Worm (Caenorhabditis elegans): Measurements from ENCODE around the gene srbc-71.

srbc-71 gene

DNA sequence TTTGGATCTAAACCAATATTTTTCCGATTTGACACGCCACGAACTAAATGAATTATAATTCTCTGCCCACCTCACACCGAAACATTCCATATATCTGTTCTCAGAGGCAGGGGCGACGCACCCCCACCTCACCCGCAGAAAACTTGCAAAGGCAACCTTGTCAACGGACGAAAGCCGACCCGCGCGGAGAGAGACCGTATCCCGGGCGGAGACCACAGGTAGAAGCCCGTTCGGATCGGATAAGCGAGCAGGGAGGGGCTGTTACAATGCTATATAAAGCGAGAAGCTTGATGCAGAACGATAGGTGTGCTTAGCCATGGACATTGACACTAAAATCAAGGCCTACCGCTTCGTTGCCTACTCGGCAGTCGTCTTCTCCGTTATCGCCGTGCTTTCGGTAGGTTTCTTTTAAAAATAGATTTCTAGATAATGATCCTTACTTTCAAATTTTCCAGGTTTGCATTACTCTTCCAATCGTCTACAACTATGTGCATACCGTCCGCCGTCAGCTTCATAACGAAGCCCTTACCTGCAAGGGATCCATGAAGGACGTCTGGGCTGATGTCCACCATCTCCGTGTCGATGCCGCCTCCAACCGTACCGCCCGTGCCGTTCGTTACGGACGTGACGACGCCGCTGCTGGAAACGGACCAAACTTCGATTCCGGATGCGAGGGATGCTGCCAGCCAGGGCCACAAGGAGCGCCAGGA is 9.7 kb upstream of the srbc-71 start, which contains the start of the genes zipt-2.2 and dpy-13:
Gene zipt-2.2 (minus strand): TSS at position 51 of the 710 bp plus-strand sequence.
Gene dpy-13 (plus strand): TSS at position 300 of the 710 bp plus-strand sequence.
- TF ChIP-seq F33H1.4 (GFP tag; IDR thresholded peaks at IDR 0.05) (no peak), lin-26 (GFP tag; IDR thresholded peaks at IDR 0.05) (0 out of 2 replicates have a peak, but pooled peaks have one; percentile 18)

DNA sequence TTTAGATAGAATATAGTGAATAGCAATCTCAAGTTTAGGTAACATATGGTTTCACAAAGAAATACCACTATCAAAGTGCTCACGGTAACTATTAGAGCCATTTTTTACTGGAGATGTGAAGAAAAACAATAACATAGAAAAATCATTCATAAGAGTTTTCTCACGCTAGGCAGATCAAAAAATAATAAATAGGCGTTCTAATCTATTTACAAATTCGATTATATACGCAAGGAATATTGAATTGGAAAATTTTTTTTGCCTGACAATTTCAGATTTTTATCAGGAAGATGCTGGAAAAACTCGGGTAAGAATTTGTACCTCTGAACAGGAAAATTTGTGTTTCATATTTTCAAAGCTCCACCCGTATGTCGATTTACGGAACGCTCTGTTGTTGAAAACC is 2.2 kb upstream of the srbc-71 start, which contains the start of gene srbc-70:
Gene srbc-70 (minus strand): TSS at position 101 of the 400 bp plus-strand sequence.
- TF ChIP-seq snpc-1.1 (tag; optimal IDR thresholded peaks at IDR 0.05; ENCODE audit: insufficient read depth), result no peak
- TF ChIP-seq F37B4.10 (GFP tag; IDR thresholded peaks at IDR 0.05), result no peak
- TF ChIP-seq bed-1 (GFP tag; IDR thresholded peaks at IDR 0.05), result no peak
- no peak for TF ChIP-seq sptf-2 (GFP tag; optimal IDR thresholded peaks at IDR 0.05)
- TF ChIP-seq K12H6.12 (tag; optimal IDR thresholded peaks at IDR 0.05), result no peak
- no peak for TF ChIP-seq ztf-26 (tag; optimal IDR thresholded peaks at IDR 0.05)
- TF ChIP-seq ceh-58 (GFP tag; IDR thresholded peaks at IDR 0.05), result no peak
- no peak for TF ChIP-seq F52B5.7 (tag; optimal IDR thresholded peaks at IDR 0.05)
- TF ChIP-seq Y56A3A.18 (GFP tag; IDR thresholded peaks at IDR 0.05), result no peak
- TF ChIP-seq lin-54 (GFP tag; optimal IDR thresholded peaks at IDR 0.05), result no peak
- TF ChIP-seq mcd-1 (GFP tag; IDR thresholded peaks at IDR 0.05), result no peak
- no peak for TF ChIP-seq rec-8 (tag; optimal IDR thresholded peaks at IDR 0.05)
- no peak for TF ChIP-seq sdz-38 (tag; optimal IDR thresholded peaks at IDR 0.05)
- TF ChIP-seq lir-1 (GFP tag; conservative IDR thresholded peaks at IDR 0.05), result no peak

DNA sequence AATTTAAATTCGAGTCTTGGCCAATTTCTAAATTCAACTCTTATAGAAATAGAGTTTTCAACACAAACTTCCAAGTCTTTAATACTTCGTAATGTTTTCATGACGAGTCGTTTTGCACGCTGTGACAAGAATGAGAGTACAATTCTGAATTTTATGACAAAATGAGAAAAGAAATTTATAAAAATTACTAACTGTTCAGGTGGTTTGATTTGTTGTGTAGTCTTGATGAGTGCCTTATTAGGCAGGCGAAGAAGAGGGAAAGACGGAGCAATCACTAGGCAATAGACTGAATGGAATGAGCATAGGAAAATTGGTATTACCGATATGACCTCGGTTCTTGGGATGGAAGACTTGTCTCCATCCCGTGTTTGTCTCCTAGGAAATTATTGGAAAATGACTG is 5.8 kb downstream of the srbc-71 start, which contains the start of gene F30B5.11:
Gene F30B5.11 (minus strand): TSS at position 101 of the 400 bp plus-strand sequence.
- TF ChIP-seq repo-1 (tag; optimal IDR thresholded peaks at IDR 0.05) (no peak), zfh-2 (GFP tag; conservative IDR thresholded peaks at IDR 0.05) (no peak), nhr-120 (GFP tag; IDR thresholded peaks at IDR 0.05) (no peak)

DNA sequence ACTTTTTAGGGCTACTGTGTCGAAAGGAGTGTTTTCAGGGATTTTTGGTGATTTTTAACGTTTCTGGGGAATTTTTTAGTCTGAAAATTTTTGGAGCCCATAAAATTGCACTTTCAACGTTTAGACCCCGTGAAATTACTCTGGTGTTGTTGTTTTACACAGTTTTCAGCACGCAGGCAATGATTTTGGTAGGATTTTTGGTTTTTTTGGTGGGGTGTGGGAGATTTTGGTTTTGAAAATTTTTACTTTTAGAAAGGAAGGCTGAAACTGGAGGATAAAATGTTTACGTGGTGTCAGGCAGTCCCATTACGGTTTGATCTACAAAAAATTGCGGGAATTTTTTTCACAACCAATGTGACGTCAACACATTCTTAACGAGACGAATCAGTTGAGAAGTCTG is 7.5 kb downstream of the srbc-71 start:
- TF ChIP-seq Y56A3A.18 (GFP tag; IDR thresholded peaks at IDR 0.05) (0 out of 2 replicates have a peak, but pooled peaks have one; percentile 39), lir-1 (GFP tag; conservative IDR thresholded peaks at IDR 0.05) (no peak)

DNA sequence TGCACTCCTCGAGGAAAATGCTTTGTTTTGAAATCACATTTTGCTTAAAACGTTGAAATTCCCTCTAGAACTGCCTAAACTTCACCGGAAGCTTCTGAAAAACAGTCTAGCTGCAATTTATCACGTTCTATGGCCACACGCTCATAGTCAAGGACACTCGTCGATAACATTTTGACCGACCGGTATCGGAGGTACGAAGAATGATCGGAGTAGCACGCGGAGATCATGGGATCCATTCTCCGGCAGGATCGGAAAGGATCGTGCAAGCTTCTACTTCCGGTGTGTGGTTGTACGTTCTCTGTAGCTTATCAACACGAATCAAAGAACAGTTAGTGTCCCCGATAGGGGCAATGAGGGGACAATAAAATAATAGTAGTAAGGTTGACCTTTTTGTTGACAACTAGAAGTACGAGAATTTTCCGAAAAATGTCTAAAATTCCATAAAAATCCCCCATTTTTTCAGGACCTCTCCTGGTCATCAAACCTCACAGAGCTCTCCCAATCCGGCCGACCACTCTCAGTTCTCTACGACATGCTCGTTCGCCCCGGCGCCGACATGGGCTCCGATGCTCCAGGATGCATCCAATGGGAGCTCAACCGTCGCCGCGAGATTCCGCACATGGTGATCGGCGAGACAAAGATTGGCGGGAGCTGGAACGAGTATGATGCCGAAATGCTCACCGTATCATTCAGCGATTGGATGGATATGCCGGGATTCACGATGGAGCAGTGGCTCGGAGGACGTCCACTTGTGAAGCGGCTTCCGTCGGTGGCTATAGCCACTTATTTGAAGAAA is 9.5 kb downstream of the srbc-71 start:
- peak; percentile 79 for TF ChIP-seq zfh-2 (GFP tag; conservative IDR thresholded peaks at IDR 0.05)
- no peak for TF ChIP-seq chd-7 (tag; optimal IDR thresholded peaks at IDR 0.05)
- TF ChIP-seq egrh-3 (GFP tag; IDR thresholded peaks at IDR 0.05), result peak; percentile 23; the same call in 1 of the 2 replicates

DNA sequence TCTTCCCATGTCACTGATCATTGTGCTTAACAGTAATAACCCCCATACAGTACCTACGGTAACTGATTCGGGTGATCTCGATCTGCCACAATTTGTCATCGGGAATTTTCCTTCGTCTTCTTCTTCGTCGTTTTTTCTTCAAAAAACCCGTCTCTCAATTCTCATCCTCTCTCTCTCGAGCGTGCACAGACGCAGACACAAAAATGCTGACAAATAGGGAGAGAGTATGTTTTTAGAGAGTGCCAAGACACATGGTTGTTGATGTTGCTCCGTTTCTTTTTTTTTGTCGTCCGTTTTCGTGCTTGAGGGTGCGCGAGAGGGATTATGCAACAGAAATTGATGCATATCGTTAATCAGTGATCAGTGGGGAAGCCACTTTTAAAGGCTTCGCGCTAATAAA is 10.4 kb downstream of the srbc-71 start:
- TF ChIP-seq dox-1 (GFP tag; IDR thresholded peaks at IDR 0.05) (0 out of 2 replicates have a peak, but pooled peaks have one; percentile 35), tlf-1 (GFP tag; optimal IDR thresholded peaks at IDR 0.05) (no peak), attf-5 (GFP tag; optimal IDR thresholded peaks at IDR 0.05) (peak; percentile 40), snpc-1.3 (tag; optimal IDR thresholded peaks at IDR 0.05; ENCODE audit: insufficient read depth) (no peak), nfya-2 (GFP tag; IDR thresholded peaks at IDR 0.05) (0 out of 2 replicates have a peak, but pooled peaks have one; percentile 5), atf-7 (tag; optimal IDR thresholded peaks at IDR 0.05) (no peak), chd-7 (tag; optimal IDR thresholded peaks at IDR 0.05) (peak; percentile 9), zfh-2 (GFP tag; conservative IDR thresholded peaks at IDR 0.05) (0 out of 2 replicates have a peak, but pooled peaks have one; percentile 38), lin-40 (tag; optimal IDR thresholded peaks at IDR 0.05) (peak; percentile 59), akir-1 (GFP tag; optimal IDR thresholded peaks at IDR 0.05) (no peak), ztf-6 (GFP tag; IDR thresholded peaks at IDR 0.05) (no peak), nhr-80 (tag; optimal IDR thresholded peaks at IDR 0.05) (peak; percentile 65), mxl-1 (tag; optimal IDR thresholded peaks at IDR 0.05) (no peak), let-607 (tag; optimal IDR thresholded peaks at IDR 0.05) (no peak), tbp1 (GFP tag; optimal IDR thresholded peaks at IDR 0.05) (peak; percentile 5), nhr-120 (GFP tag; IDR thresholded peaks at IDR 0.05) (no peak), hmg-1.2 (GFP tag; IDR thresholded peaks at IDR 0.05) (peak; percentile 53; the same call in 1 of the 2 replicates), K11D2.4 (GFP tag; IDR thresholded peaks at IDR 0.05) (peak; percentile 35; the same call in 1 of the 2 replicates)

All from whole organism, young adult.